Fruit fly (Drosophila melanogaster) Kc167 (cell line): ENCODE data around the gene Afti.

ENCODE experiments used
- Myc ChIP-seq: fragments of >200 bp; optimal IDR thresholded peaks from 2 replicates; lab custom pipeline; 2017; ENCODE audit warnings: missing external identifiers
- h ChIP-seq: fragments of >200 bp; optimal IDR thresholded peaks from 3 replicates; lab custom pipeline; 2018; ENCODE audit warnings: missing external identifiers
- insv ChIP-seq: fragments of >200 bp; optimal IDR thresholded peaks from 3 replicates; lab custom pipeline; 2018; ENCODE audit warnings: missing external identifiers
- psq ChIP-seq: fragments of >200 bp; optimal IDR thresholded peaks from 2 replicates; lab custom pipeline; 2017; ENCODE audit warnings: missing external identifiers
- ttk ChIP-seq: sonication (Bioruptor generic); optimal IDR thresholded peaks from 2 replicates; lab custom pipeline; 2017; ENCODE audit warnings: missing external identifiers

- TF ChIP-seq ttk (lab: Kevin White, UChicago) = no peak
- no peak for TF ChIP-seq psq (lab: Kevin White, UChicago)
- no peak for TF ChIP-seq h
- TF ChIP-seq insv (lab: Kevin White, UChicago) = no peak
- no peak for TF ChIP-seq Myc (lab: Kevin White, UChicago)
These were observed 6.2 kb upstream of the Afti start for dm6 chr3R:14332735-14333134.
